Fruit fly (Drosophila melanogaster) whole organism, wandering third instar larva: Measurements from ENCODE around the gene Ada1-2.

Experiments used
- Abd-B ChIP-seq: fragments of >200 bp; optimal IDR thresholded peaks from 2 replicates; lab custom pipeline; 2017; ENCODE audit warnings: missing biosample characterization, missing genetic modification characterization
- CG32264 ChIP-seq: fragments of 200-800 bp; sonication (Bioruptor generic); optimal IDR thresholded peaks from 2 replicates; lab custom pipeline; 2016; ENCODE audit warnings: missing biosample characterization, missing genetic modification characterization
- CG9705 ChIP-seq: fragments of 200-800 bp; sonication (Bioruptor generic); optimal IDR thresholded peaks from 2 replicates; lab custom pipeline; 2018; ENCODE audit warnings: missing biosample characterization, mild to moderate bottlenecking, missing genetic modification characterization
- CrebA ChIP-seq: fragments of 200-800 bp; sonication (Bioruptor generic); optimal IDR thresholded peaks from 2 replicates; lab custom pipeline; 2016; ENCODE audit warnings: missing biosample characterization, mild to moderate bottlenecking, missing genetic modification characterization, borderline replicate concordance
- Dfd ChIP-seq: fragments of >200 bp; optimal IDR thresholded peaks from 2 replicates; lab custom pipeline; 2017; ENCODE audit warnings: missing biosample characterization, missing genetic modification characterization
- Dif ChIP-seq: fragments of 200-275, 200-300 bp; sonication (Bioruptor generic); optimal IDR thresholded peaks from 2 replicates; lab custom pipeline; 2018; ENCODE audit warnings: missing biosample characterization, missing genetic modification characterization; ENCODE audit not compliant: partially characterized antibody
- GATAd ChIP-seq: sonication (Bioruptor generic); optimal IDR thresholded peaks from 2 replicates; lab custom pipeline; 2016; ENCODE audit warnings: missing biosample characterization, missing genetic modification characterization
- HLH106 ChIP-seq: fragments of 200-800 bp; optimal IDR thresholded peaks from 3 replicates; lab custom pipeline; 2019; ENCODE audit warnings: missing biosample characterization, mild to moderate bottlenecking, missing genetic modification characterization, moderate library complexity
- Hnf4 ChIP-seq: fragments of 200-800 bp; sonication (Bioruptor generic); optimal IDR thresholded peaks from 2 replicates; lab custom pipeline; 2016; ENCODE audit warnings: missing biosample characterization, mild to moderate bottlenecking, missing genetic modification characterization
- Hr78 ChIP-seq: fragments of >200 bp; optimal IDR thresholded peaks from 2 replicates; lab custom pipeline; 2017; ENCODE audit warnings: missing biosample characterization, missing genetic modification characterization
- Hr83 ChIP-seq: fragments of 200-300 bp; sonication (Bioruptor generic); optimal IDR thresholded peaks from 2 replicates; lab custom pipeline; 2016; ENCODE audit warnings: missing biosample characterization, mild to moderate bottlenecking, missing genetic modification characterization, moderate library complexity; ENCODE audit not compliant: poor library complexity, severe bottlenecking
- Jra ChIP-seq: sonication (Bioruptor generic); optimal IDR thresholded peaks from 2 replicates; lab custom pipeline; 2016; ENCODE audit warnings: missing biosample characterization, missing genetic modification characterization
- Mio ChIP-seq: sonication (Bioruptor generic); optimal IDR thresholded peaks from 2 replicates; lab custom pipeline; 2016; ENCODE audit warnings: missing biosample characterization, missing genetic modification characterization
- Myc ChIP-seq: fragments of >200 bp; optimal IDR thresholded peaks from 2 replicates; lab custom pipeline; 2017
- N ChIP-seq: fragments of >200 bp; optimal IDR thresholded peaks from 2 replicates; lab custom pipeline; 2018; ENCODE audit warnings: missing biosample characterization, missing external identifiers, missing genetic modification characterization
- OdsH ChIP-seq: fragments of 200-800 bp; sonication (Bioruptor generic); optimal IDR thresholded peaks from 2 replicates; lab custom pipeline; 2016; ENCODE audit warnings: missing biosample characterization, mild to moderate bottlenecking, missing genetic modification characterization
- Rel ChIP-seq, 2 experiments: fragments of 200-800 bp; sonication (Bioruptor generic) in 1 of 2; optimal IDR thresholded peaks; 2 replicates in 1 of 2; 3 replicates in 1 of 2; lab custom pipeline; 2016 to 2019; ENCODE audit warnings: mild to moderate bottlenecking in 2 of 2, missing biosample characterization in 2 of 2, missing genetic modification characterization in 2 of 2, moderate library complexity in 1 of 2
- Sp1 ChIP-seq: fragments of 200-800 bp; sonication (Bioruptor generic); optimal IDR thresholded peaks from 3 replicates; lab custom pipeline; 2019; ENCODE audit warnings: missing biosample characterization, mild to moderate bottlenecking, missing genetic modification characterization, moderate library complexity
- Vsx2 ChIP-seq: fragments of 200-300, 225-300 bp; sonication (Bioruptor generic); optimal IDR thresholded peaks from 2 replicates; lab custom pipeline; 2018; ENCODE audit warnings: missing biosample characterization, missing genetic modification characterization; ENCODE audit not compliant: partially characterized antibody
- br ChIP-seq: fragments of 200-800 bp; sonication (Bioruptor generic); optimal IDR thresholded peaks from 2 replicates; lab custom pipeline; 2016; ENCODE audit warnings: missing biosample characterization, missing genetic modification characterization
- brk ChIP-seq: fragments of 200-800 bp; sonication (Bioruptor generic); optimal IDR thresholded peaks from 2 replicates; lab custom pipeline; 2016; ENCODE audit warnings: missing biosample characterization, mild to moderate bottlenecking, missing genetic modification characterization
- dl ChIP-seq, 2 experiments: fragments of 175-275, 200-275 bp in 1 of 2; fragments of 200-275 bp in 1 of 2; sonication (Bioruptor generic); optimal IDR thresholded peaks; lab custom pipeline; 2018; ENCODE audit warnings: mild to moderate bottlenecking in 2 of 2, missing biosample characterization in 2 of 2, missing genetic modification characterization in 2 of 2, moderate library complexity in 2 of 2; ENCODE audit not compliant: partially characterized antibody in 2 of 2, insufficient read depth in 1 of 2
- dmrt93B ChIP-seq: fragments of 200-800 bp; sonication (Bioruptor generic); optimal IDR thresholded peaks from 2 replicates; lab custom pipeline; 2018; ENCODE audit warnings: missing biosample characterization, mild to moderate bottlenecking, missing genetic modification characterization
- dsf ChIP-seq: sonication (Bioruptor generic); optimal IDR thresholded peaks from 2 replicates; lab custom pipeline; 2016; ENCODE audit warnings: missing biosample characterization, missing genetic modification characterization, borderline replicate concordance
- ey ChIP-seq: fragments of 200-800 bp; sonication (Bioruptor generic); optimal IDR thresholded peaks from 2 replicates; lab custom pipeline; 2016; ENCODE audit warnings: missing biosample characterization, missing genetic modification characterization
- foxo ChIP-seq, 2 experiments: fragments of 200-800 bp; sonication (Bioruptor generic); optimal IDR thresholded peaks; 2 replicates in 1 of 2; 3 replicates in 1 of 2; lab custom pipeline; 2016 to 2017; ENCODE audit warnings: missing biosample characterization in 2 of 2, missing genetic modification characterization in 2 of 2
- fru ChIP-seq: fragments of 200-800 bp; sonication (Bioruptor generic); optimal IDR thresholded peaks from 3 replicates; lab custom pipeline; 2016; ENCODE audit warnings: missing biosample characterization, mild to moderate bottlenecking, missing genetic modification characterization
- h ChIP-seq: fragments of 200-800 bp; sonication (Bioruptor generic); optimal IDR thresholded peaks from 3 replicates; lab custom pipeline; 2016; ENCODE audit warnings: missing biosample characterization, mild to moderate bottlenecking, missing genetic modification characterization
- jim ChIP-seq: fragments of 175-275, 200-325 bp; sonication (Bioruptor generic); optimal IDR thresholded peaks from 2 replicates; lab custom pipeline; 2016; ENCODE audit warnings: missing biosample characterization, mild to moderate bottlenecking, missing genetic modification characterization
- lola ChIP-seq: fragments of >200 bp; optimal IDR thresholded peaks from 2 replicates; lab custom pipeline; 2017; ENCODE audit warnings: missing biosample characterization, missing genetic modification characterization
- pan ChIP-seq: fragments of >200 bp; optimal IDR thresholded peaks from 2 replicates; lab custom pipeline; 2017
- psq ChIP-seq: fragments of 200-800 bp; sonication (Bioruptor generic); optimal IDR thresholded peaks from 3 replicates; lab custom pipeline; 2017; ENCODE audit warnings: missing biosample characterization, mild to moderate bottlenecking, missing genetic modification characterization, moderate library complexity
- rgr ChIP-seq: fragments of 200-800 bp; sonication (Bioruptor generic); optimal IDR thresholded peaks from 3 replicates; lab custom pipeline; 2016; ENCODE audit warnings: missing biosample characterization, mild to moderate bottlenecking, missing genetic modification characterization
- sage ChIP-seq: fragments of 200-800 bp; sonication (Bioruptor generic); optimal IDR thresholded peaks from 2 replicates; lab custom pipeline; 2016; ENCODE audit warnings: missing biosample characterization, mild to moderate bottlenecking, missing genetic modification characterization
- sv ChIP-seq: fragments of 200-800 bp; sonication (Bioruptor generic); optimal IDR thresholded peaks from 3 replicates; lab custom pipeline; 2016; ENCODE audit warnings: missing biosample characterization, missing genetic modification characterization
- tai ChIP-seq: sonication (Bioruptor generic); optimal IDR thresholded peaks from 2 replicates; lab custom pipeline; 2016; ENCODE audit warnings: missing biosample characterization, missing genetic modification characterization
- usp ChIP-seq: fragments of >200 bp; optimal IDR thresholded peaks from 2 replicates; lab custom pipeline; 2017; ENCODE audit warnings: missing biosample characterization, missing genetic modification characterization
- woc ChIP-seq: sonication (Bioruptor generic); optimal IDR thresholded peaks from 2 replicates; lab custom pipeline; 2016; ENCODE audit warnings: missing biosample characterization, mild to moderate bottlenecking, missing genetic modification characterization

The Ada1-2 gene

DNA sequence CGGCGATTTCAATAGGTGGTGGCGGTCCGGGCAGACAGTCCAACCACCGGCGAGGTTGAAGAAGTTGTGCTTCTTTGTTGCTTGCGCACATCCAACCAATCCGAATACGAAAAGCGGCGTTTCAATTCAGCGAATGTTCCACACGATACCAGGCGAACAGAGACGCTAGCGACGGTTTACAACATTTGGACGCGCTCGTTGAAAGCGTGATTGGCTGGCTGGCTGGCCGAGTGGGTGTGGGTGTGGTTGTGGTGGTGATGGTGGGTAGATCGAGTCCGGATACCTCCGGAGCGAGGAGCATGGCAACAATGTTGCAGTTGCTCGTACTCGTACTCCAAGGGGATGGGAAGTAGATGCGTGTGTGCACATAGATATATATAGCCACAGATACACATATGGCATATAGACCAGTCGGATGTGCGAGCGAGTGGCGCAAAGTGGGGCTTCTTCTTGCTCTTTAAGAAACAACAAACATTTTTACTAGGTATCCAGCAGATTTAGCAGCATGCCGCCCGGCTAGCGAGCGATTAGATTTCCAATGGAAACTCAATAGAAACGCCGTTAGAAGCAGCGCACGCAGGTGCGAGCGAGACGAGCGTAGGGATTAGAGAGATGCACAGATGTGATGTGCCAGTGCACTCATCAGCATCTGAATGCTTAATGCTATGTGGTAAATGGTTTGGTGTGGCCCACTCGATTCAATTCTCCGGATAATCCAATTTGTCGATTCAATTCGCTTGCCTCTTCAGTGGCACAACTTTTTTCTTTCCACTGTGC, 17.6 kb downstream of the Ada1-2 start:
- TF ChIP-seq br (GFP tag; lab: Kevin White, UChicago) (peak; percentile 39), usp (GFP tag; lab: Kevin White, UChicago) (no peak), Jra (GFP tag; lab: Kevin White, UChicago) (peak; percentile 51), dsf (GFP tag; lab: Kevin White, UChicago) (no peak), fru (GFP tag; lab: Kevin White, UChicago) (peak; percentile 17), foxo (GFP tag; optimal IDR thresholded peaks at IDR 0.05; lab: Kevin White, UChicago) (peak in 1 of 2 experiments; percentile 22), woc (GFP tag; lab: Kevin White, UChicago) (no peak), Hr83 (GFP tag; lab: Kevin White, UChicago) (peak; percentile 57), Mio (peak; percentile 4), Rel (GFP tag; optimal IDR thresholded peaks at IDR 0.05; lab: Kevin White, UChicago) (no peak), Rel (tag; optimal IDR thresholded peaks at IDR 0.05; lab: Kevin White, UChicago) (peak; percentile 81), rgr (GFP tag; lab: Kevin White, UChicago) (no peak), Hnf4 (GFP tag; lab: Kevin White, UChicago) (peak; percentile 49), jim (GFP tag; lab: Kevin White, UChicago) (no peak), Myc (lab: Kevin White, UChicago) (no peak), Sp1 (GFP tag; lab: Kevin White, UChicago) (peak; percentile 45), psq (peak; percentile 12), h (GFP tag; lab: Kevin White, UChicago) (peak; percentile 70), sage (GFP tag; lab: Kevin White, UChicago) (no peak), OdsH (GFP tag; lab: Kevin White, UChicago) (no peak), dl (GFP tag; optimal IDR thresholded peaks at IDR 0.05; lab: Kevin White, UChicago; ENCODE audit: insufficient read depth in 1 of 2, partially characterized antibody in 2 of 2) (peak; percentile 61 to 69), HLH106 (tag; lab: Kevin White, UChicago) (peak; percentile 13), Dif (GFP tag; lab: Kevin White, UChicago) (no peak)

DNA sequence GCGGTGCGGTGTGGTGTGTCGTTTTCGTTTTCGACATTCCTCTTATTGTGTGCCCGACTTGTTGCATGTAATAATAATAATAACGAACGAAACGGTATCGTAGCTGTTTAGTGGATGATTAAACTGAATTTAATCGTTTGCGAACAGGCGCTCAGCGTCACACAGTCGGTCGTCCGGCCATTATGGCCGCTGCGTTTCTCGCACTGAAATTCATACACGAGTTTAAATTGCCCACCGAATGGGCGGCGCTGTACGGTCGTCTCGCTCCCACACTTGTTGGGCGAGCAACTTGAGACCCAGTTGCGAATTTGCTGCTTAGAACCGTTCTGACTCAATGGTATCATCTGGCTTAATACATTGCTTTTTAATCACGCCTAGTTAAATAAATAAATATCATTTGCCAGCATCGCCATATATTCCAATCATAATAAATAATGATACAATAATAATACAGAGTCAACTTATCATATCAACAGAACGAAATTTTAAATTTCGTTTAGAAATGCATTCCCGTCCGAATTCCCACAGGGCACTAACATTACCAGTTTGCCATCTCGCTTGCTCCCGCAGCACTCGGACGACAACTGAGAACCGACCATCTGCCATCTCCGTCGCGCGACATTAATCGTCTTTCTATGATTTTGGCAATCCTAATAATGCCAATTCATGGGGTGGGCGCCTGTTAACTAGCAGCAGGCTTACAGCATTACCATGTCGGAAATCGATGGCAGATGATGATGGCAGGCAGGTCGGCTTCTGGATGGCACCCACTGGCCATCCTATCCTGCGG, 18.4 kb downstream of the Ada1-2 start:
- no peak for TF ChIP-seq Rel (GFP tag; optimal IDR thresholded peaks at IDR 0.05; lab: Kevin White, UChicago)
- TF ChIP-seq Rel (tag; optimal IDR thresholded peaks at IDR 0.05; lab: Kevin White, UChicago), result peak; percentile 69
- no peak for TF ChIP-seq usp (GFP tag; lab: Kevin White, UChicago)
- TF ChIP-seq psq, result peak; percentile 76
- peak; percentile 56 for TF ChIP-seq CG32264
- TF ChIP-seq Myc (lab: Kevin White, UChicago), result no peak
- TF ChIP-seq rgr (GFP tag; lab: Kevin White, UChicago), result peak; percentile 86
- peak; percentile 92 for TF ChIP-seq h (GFP tag; lab: Kevin White, UChicago)
- TF ChIP-seq Dif (GFP tag; lab: Kevin White, UChicago), result no peak
- TF ChIP-seq dmrt93B, result peak; percentile 91
- peak; percentile 91 for TF ChIP-seq fru (GFP tag; lab: Kevin White, UChicago)
- peak; percentile 91 for TF ChIP-seq woc (GFP tag; lab: Kevin White, UChicago)
- peak; percentile 96 for TF ChIP-seq Sp1 (GFP tag; lab: Kevin White, UChicago)
- TF ChIP-seq OdsH (GFP tag; lab: Kevin White, UChicago), result peak; percentile 91
- TF ChIP-seq br (GFP tag; lab: Kevin White, UChicago), result peak; percentile 92
- peak; percentile 75 for TF ChIP-seq Hnf4 (GFP tag; lab: Kevin White, UChicago)
- TF ChIP-seq GATAd (GFP tag; lab: Kevin White, UChicago), result no peak
- no peak for TF ChIP-seq brk
- TF ChIP-seq Hr83 (GFP tag; lab: Kevin White, UChicago), result peak; percentile 2
- peak; percentile 84 for TF ChIP-seq sv (GFP tag; lab: Kevin White, UChicago)
- peak; percentile 4 for TF ChIP-seq dsf (GFP tag; lab: Kevin White, UChicago)
- no peak for TF ChIP-seq lola (GFP tag; lab: Kevin White, UChicago)
- no peak for TF ChIP-seq Abd-B
- peak; percentile 32 for TF ChIP-seq Mio
- TF ChIP-seq Jra (GFP tag; lab: Kevin White, UChicago), result peak; percentile 77
- TF ChIP-seq foxo (GFP tag; optimal IDR thresholded peaks at IDR 0.05; lab: Kevin White, UChicago), result peak in 1 of 2 experiments; percentile 92
- no peak for TF ChIP-seq Dfd
- no peak for TF ChIP-seq Hr78 (GFP tag; lab: Kevin White, UChicago)
- no peak for TF ChIP-seq Vsx2 (GFP tag; lab: Kevin White, UChicago)
- no peak for TF ChIP-seq tai
- peak; percentile 97 for TF ChIP-seq HLH106 (tag; lab: Kevin White, UChicago)
- peak; percentile 95 for TF ChIP-seq CG9705
- TF ChIP-seq pan, result no peak
- peak; percentile 84 for TF ChIP-seq sage (GFP tag; lab: Kevin White, UChicago)
- no peak for TF ChIP-seq jim (GFP tag; lab: Kevin White, UChicago)
- TF ChIP-seq CrebA (GFP tag; lab: Kevin White, UChicago), result no peak
- peak; percentile 46 to 78 for TF ChIP-seq dl (GFP tag; optimal IDR thresholded peaks at IDR 0.05; lab: Kevin White, UChicago; ENCODE audit: insufficient read depth in 1 of 2, partially characterized antibody in 2 of 2)
- no peak for TF ChIP-seq N
- TF ChIP-seq ey (GFP tag; lab: Kevin White, UChicago), result peak; percentile 92
